Worm (Caenorhabditis elegans): ENCODE data around the gene ZK262.9.

- TF ChIP-seq nhr-76 (tag; optimal IDR thresholded peaks at IDR 0.05) (no peak), unc-62 (GFP tag; optimal IDR thresholded peaks at IDR 0.05) (no peak), unc-39 (tag; optimal IDR thresholded peaks at IDR 0.05) (no peak), ces-1 (GFP tag; optimal IDR thresholded peaks at IDR 0.05) (no peak), snpc-4 (tag; optimal IDR thresholded peaks at IDR 0.05) (no peak), bed-3 (GFP tag; optimal IDR thresholded peaks at IDR 0.05) (no peak), blmp-1 (tag; optimal IDR thresholded peaks at IDR 0.05) (no peak), ztf-11 (tag; optimal IDR thresholded peaks at IDR 0.05) (no peak), sem-2 (GFP tag; optimal IDR thresholded peaks at IDR 0.05) (no peak), mep-1 (tag; optimal IDR thresholded peaks at IDR 0.05) (no peak)
Observed at ce11 chrV:18434961-18435360, 4.6 kb upstream of the ZK262.9 start, which contains the start of gene ZK262.20.

All from whole organism, mixed stage, embryonic.